Worm (Caenorhabditis elegans) whole organism, early embryonic: ENCODE results near the gene T21D12.11.

Experiments
- ama-1 ChIP-seq: fragments of 150-350 bp; optimal IDR thresholded peaks from 2 replicates; lab custom pipeline; 2014
- pes-1 ChIP-seq: fragments of 200-800 bp; sonication (Bioruptor generic); IDR thresholded peaks from 2 replicates; pipeline ENCODE4 v1.3.6; 2022; ENCODE audit warnings: missing genetic modification reagents, missing genetic modification characterization, missing compliant biosample characterization
- tra-4 ChIP-seq: sonication (generic microtip); optimal IDR thresholded peaks from 2 replicates; lab custom pipeline; 2017; ENCODE audit warnings: missing genetic modification characterization, missing compliant biosample characterization

DNA sequence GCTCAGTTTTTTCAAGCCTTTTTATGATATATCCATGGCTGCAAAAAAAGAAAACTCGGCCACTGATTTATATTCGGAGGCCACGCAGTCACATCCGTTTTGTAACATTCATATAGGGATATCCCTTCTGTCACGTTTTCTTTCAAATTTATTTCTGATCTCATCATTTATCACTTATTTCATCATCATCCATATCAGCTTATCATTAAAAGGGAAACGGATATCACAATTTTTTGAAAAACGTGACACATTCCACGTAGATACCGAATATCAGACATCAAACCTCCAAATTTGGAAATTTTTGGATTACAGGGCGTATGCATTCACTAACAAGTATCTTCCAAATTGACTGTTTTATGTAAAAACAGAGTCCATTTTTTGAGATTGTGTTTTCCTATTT, 33.5 kb downstream of the T21D12.11 start:
- no peak for TF ChIP-seq ama-1
- no peak for TF ChIP-seq pes-1 (GFP tag; lab: Robert Waterston, UW)
- no peak for TF ChIP-seq tra-4 (tag; lab: Kevin White, UChicago)
